Worm (Caenorhabditis elegans) whole organism, mixed stage, embryonic: ENCODE data around the gene xrn-2.

Experiments
- M03D4.4 ChIP-seq: sonication (generic microtip); optimal IDR thresholded peaks from 2 replicates; lab custom pipeline; 2017; ENCODE audit warnings: mild to moderate bottlenecking, missing genetic modification characterization, missing compliant biosample characterization
- blmp-1 ChIP-seq: fragments of 150-350 bp; optimal IDR thresholded peaks from 2 replicates; lab custom pipeline; 2014; ENCODE audit warnings: missing biosample characterization, missing genetic modification characterization
- ceh-39 ChIP-seq: fragments of 150-350 bp; optimal IDR thresholded peaks from 2 replicates; lab custom pipeline; 2014; ENCODE audit warnings: missing biosample characterization, missing genetic modification characterization
- ceh-43 ChIP-seq: fragments of 200-800 bp; sonication (Bioruptor generic); optimal IDR thresholded peaks from 2 replicates; lab custom pipeline; 2018; ENCODE audit warnings: mild to moderate bottlenecking, missing genetic modification characterization, moderate library complexity, missing compliant biosample characterization
- ces-1 ChIP-seq: fragments of 150-350 bp; optimal IDR thresholded peaks from 2 replicates; lab custom pipeline; 2014; ENCODE audit warnings: missing biosample characterization, missing genetic modification reagents, missing genetic modification characterization
- cnd-1 ChIP-seq: fragments of 200-800 bp; sonication (Bioruptor generic); optimal IDR thresholded peaks from 2 replicates; lab custom pipeline; 2018; ENCODE audit warnings: mild to moderate bottlenecking, missing genetic modification characterization, missing compliant biosample characterization
- drap-1 ChIP-seq: fragments of 200-800 bp; sonication (Bioruptor generic); optimal IDR thresholded peaks from 3 replicates; lab custom pipeline; 2018; ENCODE audit warnings: mild to moderate bottlenecking, missing genetic modification characterization, missing compliant biosample characterization
- elt-1 ChIP-seq: sonication (generic microtip); optimal IDR thresholded peaks from 2 replicates; lab custom pipeline; 2017; ENCODE audit warnings: missing genetic modification characterization, mild to moderate bottlenecking, missing compliant biosample characterization, antibody characterized with exemption, moderate library complexity, borderline replicate concordance; ENCODE audit not compliant: insufficient read depth
- elt-3 ChIP-seq: fragments of 150-350 bp; optimal IDR thresholded peaks from 2 replicates; lab custom pipeline; 2014; ENCODE audit warnings: missing biosample characterization, missing genetic modification characterization
- flh-1 ChIP-seq: fragments of 200-800 bp; sonication (Bioruptor generic); optimal IDR thresholded peaks from 2 replicates; lab custom pipeline; 2018; ENCODE audit warnings: mild to moderate bottlenecking, missing genetic modification characterization, moderate library complexity, missing compliant biosample characterization
- ham-2 ChIP-seq: fragments of 200-800 bp; sonication (Bioruptor generic); optimal IDR thresholded peaks from 2 replicates; lab custom pipeline; 2018; ENCODE audit warnings: mild to moderate bottlenecking, missing genetic modification characterization, missing compliant biosample characterization
- hlh-1 ChIP-seq: fragments of 150-350 bp; optimal IDR thresholded peaks from 2 replicates; lab custom pipeline; 2014; ENCODE audit warnings: missing biosample characterization, missing genetic modification reagents, missing genetic modification characterization
- lin-13 ChIP-seq: fragments of 150-350 bp; optimal IDR thresholded peaks from 2 replicates; lab custom pipeline; 2014; ENCODE audit warnings: missing biosample characterization, missing genetic modification characterization
- lin-32 ChIP-seq: fragments of 200-800 bp; sonication (Bioruptor generic); optimal IDR thresholded peaks from 2 replicates; lab custom pipeline; 2018; ENCODE audit warnings: mild to moderate bottlenecking, missing genetic modification characterization, missing compliant biosample characterization
- lsy-2 ChIP-seq: fragments of 150-350 bp; optimal IDR thresholded peaks from 2 replicates; lab custom pipeline; 2014; ENCODE audit warnings: missing biosample characterization, missing genetic modification characterization
- mab-5 ChIP-seq: fragments of 150-350 bp; optimal IDR thresholded peaks from 2 replicates; lab custom pipeline; 2014; ENCODE audit warnings: missing biosample characterization, missing genetic modification characterization
- mep-1 ChIP-seq: fragments of 150-350 bp; optimal IDR thresholded peaks from 2 replicates; lab custom pipeline; 2017; ENCODE audit warnings: missing biosample characterization, missing genetic modification reagents, missing genetic modification characterization, inconsistent platforms
- mls-2 ChIP-seq: sonication (generic microtip); optimal IDR thresholded peaks from 2 replicates; lab custom pipeline; 2016; ENCODE audit warnings: mild to moderate bottlenecking, missing genetic modification characterization, moderate library complexity, missing compliant biosample characterization
- nhr-12 ChIP-seq: fragments of 150-350 bp; optimal IDR thresholded peaks from 2 replicates; lab custom pipeline; 2014; ENCODE audit warnings: missing biosample characterization, missing genetic modification characterization
- nhr-2 ChIP-seq: fragments of 150-350 bp; optimal IDR thresholded peaks from 2 replicates; lab custom pipeline; 2014; ENCODE audit warnings: missing biosample characterization, missing genetic modification characterization
- nhr-237 ChIP-seq: fragments of 150-350 bp; optimal IDR thresholded peaks from 2 replicates; lab custom pipeline; 2014; ENCODE audit warnings: missing biosample characterization, missing genetic modification characterization
- nhr-28 ChIP-seq: fragments of 150-350 bp; optimal IDR thresholded peaks from 2 replicates; lab custom pipeline; 2014; ENCODE audit warnings: missing biosample characterization, missing genetic modification characterization
- nhr-76 ChIP-seq: sonication (generic microtip); optimal IDR thresholded peaks from 2 replicates; lab custom pipeline; 2017; ENCODE audit warnings: missing biosample characterization, missing genetic modification characterization
- pha-4 ChIP-seq: fragments of 150-350 bp; optimal IDR thresholded peaks from 2 replicates; lab custom pipeline; 2018; ENCODE audit warnings: missing biosample characterization, missing genetic modification reagents, missing genetic modification characterization
- sem-2 ChIP-seq: fragments of 200-800 bp; sonication (Bioruptor generic); optimal IDR thresholded peaks from 2 replicates; lab custom pipeline; 2018; ENCODE audit warnings: mild to moderate bottlenecking, missing genetic modification characterization, missing compliant biosample characterization
- snpc-4 ChIP-seq: fragments of 150-350 bp; optimal IDR thresholded peaks from 2 replicates; lab custom pipeline; 2014; ENCODE audit warnings: missing biosample characterization, missing genetic modification characterization
- sptf-1 ChIP-seq: sonication (generic microtip); optimal IDR thresholded peaks from 2 replicates; lab custom pipeline; 2017; ENCODE audit warnings: mild to moderate bottlenecking, missing genetic modification characterization, moderate library complexity, missing compliant biosample characterization
- tbx-8 ChIP-seq: fragments of 200-800 bp; sonication (Bioruptor generic); optimal IDR thresholded peaks from 2 replicates; lab custom pipeline; 2018; ENCODE audit warnings: mild to moderate bottlenecking, missing genetic modification characterization, moderate library complexity, missing compliant biosample characterization
- unc-120 ChIP-seq: sonication (generic microtip); optimal IDR thresholded peaks from 2 replicates; lab custom pipeline; 2017; ENCODE audit warnings: missing genetic modification characterization, missing compliant biosample characterization; ENCODE audit not compliant: poor library complexity, severe bottlenecking
- unc-39 ChIP-seq: fragments of 150-350 bp; optimal IDR thresholded peaks from 2 replicates; lab custom pipeline; 2014; ENCODE audit warnings: missing biosample characterization, missing genetic modification characterization
- unc-62 ChIP-seq: fragments of 150-350 bp; optimal IDR thresholded peaks from 2 replicates; lab custom pipeline; 2014; ENCODE audit warnings: missing biosample characterization, missing genetic modification reagents, missing genetic modification characterization
- zip-8 ChIP-seq: fragments of 150-350 bp; optimal IDR thresholded peaks from 2 replicates; lab custom pipeline; 2014; ENCODE audit warnings: missing biosample characterization, missing genetic modification characterization
- ztf-11 ChIP-seq: fragments of 150-350 bp; optimal IDR thresholded peaks from 2 replicates; lab custom pipeline; 2014; ENCODE audit warnings: missing biosample characterization, missing genetic modification characterization

The xrn-2 gene

ce11 chrII:14126841-14127240, 28.7 kb upstream of the xrn-2 start, which contains the start of gene K09E4.3:
K09E4.3 (minus strand) TSS chrII:14126941.
- TF ChIP-seq ceh-39 (tag; lab: Kevin White, UChicago) (no peak), unc-39 (tag; lab: Kevin White, UChicago) (no peak), pha-4 (tag; lab: Kevin White, UChicago) (no peak), mls-2 (no peak), unc-120 (tag; lab: Kevin White, UChicago) (no peak), tbx-8 (GFP tag; lab: Kevin White, UChicago) (no peak)

ce11 chrII:14129191-14129590, 26.4 kb upstream of the xrn-2 start:
- TF ChIP-seq blmp-1 (tag; lab: Kevin White, UChicago), result no peak
- no peak for TF ChIP-seq nhr-12
- no peak for TF ChIP-seq mab-5 (tag; lab: Kevin White, UChicago)

ce11 chrII:14132733-14133132, 22.8 kb upstream of the xrn-2 start, which contains the start of gene algn-3:
algn-3 (minus strand) TSS chrII:14132833.
- TF ChIP-seq ces-1 (no peak), lin-13 (tag; lab: Kevin White, UChicago) (no peak), elt-3 (tag; lab: Kevin White, UChicago) (no peak), lin-32 (GFP tag; lab: Kevin White, UChicago) (no peak), ham-2 (no peak), mab-5 (tag; lab: Kevin White, UChicago) (no peak), flh-1 (GFP tag; lab: Kevin White, UChicago) (no peak), sptf-1 (tag; lab: Kevin White, UChicago) (no peak), ceh-43 (GFP tag; lab: Kevin White, UChicago) (no peak), nhr-12 (no peak), hlh-1 (tag; lab: Kevin White, UChicago) (no peak), pha-4 (tag; lab: Kevin White, UChicago) (no peak), blmp-1 (tag; lab: Kevin White, UChicago) (no peak), snpc-4 (no peak), sem-2 (GFP tag; lab: Kevin White, UChicago) (no peak), elt-1 (no peak), M03D4.4 (tag; lab: Kevin White, UChicago) (no peak), unc-62 (GFP tag; lab: Kevin White, UChicago) (no peak), ztf-11 (tag; lab: Kevin White, UChicago) (no peak), mls-2 (no peak)

ce11 chrII:14136302-14136701, 19.3 kb upstream of the xrn-2 start:
- TF ChIP-seq unc-39 (tag; lab: Kevin White, UChicago), result no peak
- no peak for TF ChIP-seq snpc-4
- no peak for TF ChIP-seq drap-1 (GFP tag; lab: Kevin White, UChicago)
- TF ChIP-seq nhr-76 (tag; lab: Kevin White, UChicago), result no peak
- TF ChIP-seq nhr-2 (tag; lab: Kevin White, UChicago), result no peak
- TF ChIP-seq mep-1 (tag; lab: Kevin White, UChicago), result no peak
- TF ChIP-seq nhr-28 (tag; lab: Kevin White, UChicago), result no peak
- no peak for TF ChIP-seq sptf-1 (tag; lab: Kevin White, UChicago)
- TF ChIP-seq cnd-1 (tag; lab: Kevin White, UChicago), result no peak
- TF ChIP-seq elt-3 (tag; lab: Kevin White, UChicago), result no peak
- TF ChIP-seq nhr-237 (tag; lab: Kevin White, UChicago), result no peak
- TF ChIP-seq ham-2, result no peak
- no peak for TF ChIP-seq lin-32 (GFP tag; lab: Kevin White, UChicago)
- TF ChIP-seq flh-1 (GFP tag; lab: Kevin White, UChicago), result no peak
- no peak for TF ChIP-seq elt-1
- no peak for TF ChIP-seq ztf-11 (tag; lab: Kevin White, UChicago)
- TF ChIP-seq, all 35 proteins: peak for 0

ce11 chrII:14137538-14137937, 18.0 kb upstream of the xrn-2 start, which contains the start of gene K09E4.1:
K09E4.1 (plus strand) TSS chrII:14137838.
- no peak for TF ChIP-seq snpc-4
- TF ChIP-seq zip-8 (tag; lab: Kevin White, UChicago), result no peak
- no peak for TF ChIP-seq sem-2 (GFP tag; lab: Kevin White, UChicago)
- TF ChIP-seq lsy-2, result no peak
